Fruit fly (Drosophila melanogaster) whole organism, wandering third instar larva: ENCODE data around the gene CG32816.
A peak's percentile ranks its signal among the peaks of the same experiment; 100 is the strongest.

Experiments used
- Abd-B ChIP-seq: fragments of >200 bp; optimal IDR thresholded peaks from 2 replicates; lab custom pipeline; 2017; ENCODE audit warnings: missing biosample characterization, missing genetic modification characterization
- CG32264 ChIP-seq: fragments of 200-800 bp; sonication (Bioruptor generic); optimal IDR thresholded peaks from 2 replicates; lab custom pipeline; 2016; ENCODE audit warnings: missing biosample characterization, missing genetic modification characterization
- CG9705 ChIP-seq: fragments of 200-800 bp; sonication (Bioruptor generic); optimal IDR thresholded peaks from 2 replicates; lab custom pipeline; 2018; ENCODE audit warnings: missing biosample characterization, mild to moderate bottlenecking, missing genetic modification characterization
- CrebA ChIP-seq: fragments of 200-800 bp; sonication (Bioruptor generic); optimal IDR thresholded peaks from 2 replicates; lab custom pipeline; 2016; ENCODE audit warnings: missing biosample characterization, mild to moderate bottlenecking, missing genetic modification characterization, borderline replicate concordance
- Dfd ChIP-seq: fragments of >200 bp; optimal IDR thresholded peaks from 2 replicates; lab custom pipeline; 2017; ENCODE audit warnings: missing biosample characterization, missing genetic modification characterization
- Dif ChIP-seq: fragments of 200-275, 200-300 bp; sonication (Bioruptor generic); optimal IDR thresholded peaks from 2 replicates; lab custom pipeline; 2018; ENCODE audit warnings: missing biosample characterization, missing genetic modification characterization; ENCODE audit not compliant: partially characterized antibody
- GATAd ChIP-seq: sonication (Bioruptor generic); optimal IDR thresholded peaks from 2 replicates; lab custom pipeline; 2016; ENCODE audit warnings: missing biosample characterization, missing genetic modification characterization
- Hnf4 ChIP-seq: fragments of 200-800 bp; sonication (Bioruptor generic); optimal IDR thresholded peaks from 2 replicates; lab custom pipeline; 2016; ENCODE audit warnings: missing biosample characterization, mild to moderate bottlenecking, missing genetic modification characterization
- Hr83 ChIP-seq: fragments of 200-300 bp; sonication (Bioruptor generic); optimal IDR thresholded peaks from 2 replicates; lab custom pipeline; 2016; ENCODE audit warnings: missing biosample characterization, mild to moderate bottlenecking, missing genetic modification characterization, moderate library complexity; ENCODE audit not compliant: poor library complexity, severe bottlenecking
- Mio ChIP-seq: sonication (Bioruptor generic); optimal IDR thresholded peaks from 2 replicates; lab custom pipeline; 2016; ENCODE audit warnings: missing biosample characterization, missing genetic modification characterization
- Myc ChIP-seq: fragments of >200 bp; optimal IDR thresholded peaks from 2 replicates; lab custom pipeline; 2017
- N ChIP-seq: fragments of >200 bp; optimal IDR thresholded peaks from 2 replicates; lab custom pipeline; 2018; ENCODE audit warnings: missing biosample characterization, missing external identifiers, missing genetic modification characterization
- OdsH ChIP-seq: fragments of 200-800 bp; sonication (Bioruptor generic); optimal IDR thresholded peaks from 2 replicates; lab custom pipeline; 2016; ENCODE audit warnings: missing biosample characterization, mild to moderate bottlenecking, missing genetic modification characterization
- Rel ChIP-seq, 2 experiments: fragments of 200-800 bp; sonication (Bioruptor generic) in 1 of 2; optimal IDR thresholded peaks; 2 replicates in 1 of 2; 3 replicates in 1 of 2; lab custom pipeline; 2016 to 2019; ENCODE audit warnings: mild to moderate bottlenecking in 2 of 2, missing biosample characterization in 2 of 2, missing genetic modification characterization in 2 of 2, moderate library complexity in 1 of 2
- Vsx2 ChIP-seq: fragments of 200-300, 225-300 bp; sonication (Bioruptor generic); optimal IDR thresholded peaks from 2 replicates; lab custom pipeline; 2018; ENCODE audit warnings: missing biosample characterization, missing genetic modification characterization; ENCODE audit not compliant: partially characterized antibody
- brk ChIP-seq: fragments of 200-800 bp; sonication (Bioruptor generic); optimal IDR thresholded peaks from 2 replicates; lab custom pipeline; 2016; ENCODE audit warnings: missing biosample characterization, mild to moderate bottlenecking, missing genetic modification characterization
- dl ChIP-seq, 2 experiments: fragments of 175-275, 200-275 bp in 1 of 2; fragments of 200-275 bp in 1 of 2; sonication (Bioruptor generic); optimal IDR thresholded peaks; lab custom pipeline; 2018; ENCODE audit warnings: mild to moderate bottlenecking in 2 of 2, missing biosample characterization in 2 of 2, missing genetic modification characterization in 2 of 2, moderate library complexity in 2 of 2; ENCODE audit not compliant: partially characterized antibody in 2 of 2, insufficient read depth in 1 of 2
- dmrt93B ChIP-seq: fragments of 200-800 bp; sonication (Bioruptor generic); optimal IDR thresholded peaks from 2 replicates; lab custom pipeline; 2018; ENCODE audit warnings: missing biosample characterization, mild to moderate bottlenecking, missing genetic modification characterization
- dsf ChIP-seq: sonication (Bioruptor generic); optimal IDR thresholded peaks from 2 replicates; lab custom pipeline; 2016; ENCODE audit warnings: missing biosample characterization, missing genetic modification characterization, borderline replicate concordance
- foxo ChIP-seq, 2 experiments: fragments of 200-800 bp; sonication (Bioruptor generic); optimal IDR thresholded peaks; 2 replicates in 1 of 2; 3 replicates in 1 of 2; lab custom pipeline; 2016 to 2017; ENCODE audit warnings: missing biosample characterization in 2 of 2, missing genetic modification characterization in 2 of 2
- fru ChIP-seq: fragments of 200-800 bp; sonication (Bioruptor generic); optimal IDR thresholded peaks from 3 replicates; lab custom pipeline; 2016; ENCODE audit warnings: missing biosample characterization, mild to moderate bottlenecking, missing genetic modification characterization
- h ChIP-seq: fragments of 200-800 bp; sonication (Bioruptor generic); optimal IDR thresholded peaks from 3 replicates; lab custom pipeline; 2016; ENCODE audit warnings: missing biosample characterization, mild to moderate bottlenecking, missing genetic modification characterization
- jim ChIP-seq: fragments of 175-275, 200-325 bp; sonication (Bioruptor generic); optimal IDR thresholded peaks from 2 replicates; lab custom pipeline; 2016; ENCODE audit warnings: missing biosample characterization, mild to moderate bottlenecking, missing genetic modification characterization
- pan ChIP-seq: fragments of >200 bp; optimal IDR thresholded peaks from 2 replicates; lab custom pipeline; 2017
- psq ChIP-seq: fragments of 200-800 bp; sonication (Bioruptor generic); optimal IDR thresholded peaks from 3 replicates; lab custom pipeline; 2017; ENCODE audit warnings: missing biosample characterization, mild to moderate bottlenecking, missing genetic modification characterization, moderate library complexity
- rgr ChIP-seq: fragments of 200-800 bp; sonication (Bioruptor generic); optimal IDR thresholded peaks from 3 replicates; lab custom pipeline; 2016; ENCODE audit warnings: missing biosample characterization, mild to moderate bottlenecking, missing genetic modification characterization
- sage ChIP-seq: fragments of 200-800 bp; sonication (Bioruptor generic); optimal IDR thresholded peaks from 2 replicates; lab custom pipeline; 2016; ENCODE audit warnings: missing biosample characterization, mild to moderate bottlenecking, missing genetic modification characterization
- sv ChIP-seq: fragments of 200-800 bp; sonication (Bioruptor generic); optimal IDR thresholded peaks from 3 replicates; lab custom pipeline; 2016; ENCODE audit warnings: missing biosample characterization, missing genetic modification characterization
- tai ChIP-seq: sonication (Bioruptor generic); optimal IDR thresholded peaks from 2 replicates; lab custom pipeline; 2016; ENCODE audit warnings: missing biosample characterization, missing genetic modification characterization
- woc ChIP-seq: sonication (Bioruptor generic); optimal IDR thresholded peaks from 2 replicates; lab custom pipeline; 2016; ENCODE audit warnings: missing biosample characterization, mild to moderate bottlenecking, missing genetic modification characterization

The CG32816 gene

DNA sequence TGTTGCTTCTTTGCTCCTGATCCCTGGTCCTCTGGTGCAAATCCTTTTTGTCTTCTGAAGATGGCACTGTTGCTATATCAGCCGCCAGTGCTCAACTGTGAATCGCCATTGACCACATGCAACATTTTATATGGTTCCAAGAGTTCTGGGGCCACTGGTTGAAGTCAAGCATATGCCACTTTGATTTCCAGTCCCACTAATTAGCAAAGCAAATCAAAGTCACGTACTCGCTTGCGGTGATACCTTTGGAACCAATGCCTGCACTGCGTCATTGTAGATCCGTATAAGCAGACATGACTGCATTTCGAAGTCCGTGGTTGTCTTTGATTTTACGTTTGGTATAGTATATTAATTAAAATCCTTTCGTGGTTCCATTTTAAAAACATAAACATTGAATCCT is 1.3 kb downstream of the CG32816 start, which contains the start of gene Cyp4g1:
Gene Cyp4g1 (minus strand): TSS at position 101 of the 400 bp plus-strand sequence.
- TF ChIP-seq Rel (GFP tag; optimal IDR thresholded peaks at IDR 0.05; lab: Kevin White, UChicago) = no peak
- TF ChIP-seq Rel (tag; optimal IDR thresholded peaks at IDR 0.05; lab: Kevin White, UChicago) = no peak
- TF ChIP-seq jim (GFP tag; lab: Kevin White, UChicago) = no peak
- no peak for TF ChIP-seq dmrt93B
- no peak for TF ChIP-seq OdsH (GFP tag; lab: Kevin White, UChicago)
- TF ChIP-seq Abd-B (GFP tag; lab: Kevin White, UChicago) = no peak
- TF ChIP-seq tai (GFP tag; lab: Kevin White, UChicago) = no peak
- TF ChIP-seq sv (GFP tag; lab: Kevin White, UChicago) = no peak
- no peak for TF ChIP-seq CG9705
- TF ChIP-seq dsf (GFP tag; lab: Kevin White, UChicago) = no peak
- TF ChIP-seq h (GFP tag; lab: Kevin White, UChicago) = no peak
- no peak for TF ChIP-seq rgr (GFP tag; lab: Kevin White, UChicago)
- no peak for TF ChIP-seq Myc
- TF ChIP-seq Dfd (GFP tag; lab: Kevin White, UChicago) = no peak
- TF ChIP-seq brk (GFP tag; lab: Kevin White, UChicago) = no peak
- TF ChIP-seq Dif (GFP tag; lab: Kevin White, UChicago) = no peak
- no peak for TF ChIP-seq Hr83 (GFP tag; lab: Kevin White, UChicago)
- no peak for TF ChIP-seq dl (GFP tag; optimal IDR thresholded peaks at IDR 0.05; lab: Kevin White, UChicago; ENCODE audit: insufficient read depth in 1 of 2, partially characterized antibody in 2 of 2)
- TF ChIP-seq Mio = no peak

DNA sequence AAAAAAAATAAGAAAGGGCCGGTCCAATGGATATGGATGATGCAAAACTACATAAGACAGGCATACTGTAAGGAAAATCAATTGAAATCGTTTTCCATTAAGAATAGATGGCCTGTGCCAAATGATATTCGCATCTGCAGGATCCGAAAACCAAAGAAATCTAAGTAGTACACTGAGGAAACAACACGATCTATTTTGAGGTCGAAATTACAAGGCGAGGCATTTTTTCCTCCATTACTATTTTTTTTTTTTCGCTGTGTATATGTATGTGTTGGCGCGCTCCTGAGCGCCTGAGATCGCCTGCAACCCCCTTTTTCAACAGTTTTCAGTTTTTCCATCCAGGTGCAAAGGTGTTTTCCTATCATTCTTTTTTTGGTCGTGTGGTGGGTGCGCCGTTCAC is 6.6 kb downstream of the CG32816 start:
- no peak for TF ChIP-seq CG32264 (GFP tag; lab: Kevin White, UChicago)
- TF ChIP-seq Myc = no peak
- no peak for TF ChIP-seq N (GFP tag; lab: Kevin White, UChicago)
- TF ChIP-seq rgr (GFP tag; lab: Kevin White, UChicago) = no peak
- no peak for TF ChIP-seq woc (GFP tag; lab: Kevin White, UChicago)

DNA sequence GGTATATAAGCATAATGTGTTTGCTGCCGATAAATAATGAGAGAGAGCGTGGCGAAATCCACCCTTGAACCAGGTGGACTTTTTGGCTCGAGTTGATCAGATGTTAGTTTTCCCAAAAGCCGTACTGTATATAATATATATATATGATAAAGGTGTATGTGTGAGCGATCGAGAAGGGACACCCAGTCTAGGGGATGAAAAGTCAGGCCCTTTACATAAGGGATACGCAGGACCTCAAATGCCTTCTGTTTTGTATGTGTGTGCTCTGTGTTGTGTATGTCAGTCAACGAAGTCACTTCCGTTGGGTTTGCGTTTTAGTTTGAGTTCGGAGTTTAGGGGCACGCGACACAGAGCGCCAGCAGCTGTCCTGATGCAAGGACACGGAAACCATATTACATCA is 10.1 kb downstream of the CG32816 start, which contains the start of gene ase:
Gene ase (plus strand): TSS at position 301 of the 400 bp plus-strand sequence.
- TF ChIP-seq Hnf4 (GFP tag; lab: Kevin White, UChicago) = no peak
- TF ChIP-seq N (GFP tag; lab: Kevin White, UChicago) = no peak
- no peak for TF ChIP-seq CrebA (GFP tag; lab: Kevin White, UChicago)
- no peak for TF ChIP-seq Dfd (GFP tag; lab: Kevin White, UChicago)
- TF ChIP-seq woc (GFP tag; lab: Kevin White, UChicago) = no peak
- TF ChIP-seq Abd-B (GFP tag; lab: Kevin White, UChicago) = no peak
- TF ChIP-seq fru (GFP tag; lab: Kevin White, UChicago) = no peak
- no peak for TF ChIP-seq GATAd (GFP tag; lab: Kevin White, UChicago)

- TF ChIP-seq woc (GFP tag; lab: Kevin White, UChicago) = no peak
- TF ChIP-seq foxo (GFP tag; optimal IDR thresholded peaks at IDR 0.05; lab: Kevin White, UChicago) = peak in 1 of 2 experiments; percentile 33
- TF ChIP-seq psq (GFP tag; lab: Kevin White, UChicago) = peak; percentile 3
- no peak for TF ChIP-seq Hr83 (GFP tag; lab: Kevin White, UChicago)
- TF ChIP-seq Vsx2 (GFP tag; lab: Kevin White, UChicago) = no peak
- no peak for TF ChIP-seq Hnf4 (GFP tag; lab: Kevin White, UChicago)
- TF ChIP-seq fru (GFP tag; lab: Kevin White, UChicago) = no peak
- no peak for TF ChIP-seq tai (GFP tag; lab: Kevin White, UChicago)
- TF ChIP-seq dmrt93B = no peak
Observed at dm6 chrX:457803-458202, 12.7 kb downstream of the CG32816 start.

dm6 chrX:456959-457358 is 13.6 kb downstream of the CG32816 start:
- TF ChIP-seq Dfd (GFP tag; lab: Kevin White, UChicago) = no peak
- no peak for TF ChIP-seq Myc
- TF ChIP-seq brk (GFP tag; lab: Kevin White, UChicago) = no peak
- TF ChIP-seq CG32264 (GFP tag; lab: Kevin White, UChicago) = no peak
- TF ChIP-seq sage = no peak
- no peak for TF ChIP-seq sv (GFP tag; lab: Kevin White, UChicago)
- TF ChIP-seq dl (GFP tag; optimal IDR thresholded peaks at IDR 0.05; lab: Kevin White, UChicago; ENCODE audit: insufficient read depth in 1 of 2, partially characterized antibody in 2 of 2) = no peak
- no peak for TF ChIP-seq pan (lab: Kevin White, UChicago)
- no peak for TF ChIP-seq foxo (GFP tag; optimal IDR thresholded peaks at IDR 0.05; lab: Kevin White, UChicago)
